Fruit fly (Drosophila melanogaster) whole organism, embryonic: ENCODE measurements around the gene CG43814.

ENCODE experiments used
- B-H2 ChIP-seq: fragments of 200-800 bp; sonication (Bioruptor generic); optimal IDR thresholded peaks from 2 replicates; lab custom pipeline; 2018; ENCODE audit warnings: missing biosample characterization, mild to moderate bottlenecking, missing genetic modification characterization
- CG1024 ChIP-seq: fragments of 200-800 bp; sonication (Bioruptor generic); IDR thresholded peaks from 2 replicates; pipeline ENCODE4 v1.3.6; 2022; ENCODE audit warnings: missing biosample characterization, missing genetic modification characterization
- CG11695 ChIP-seq: fragments of 200-800 bp; sonication (Bioruptor generic); IDR thresholded peaks from 3 replicates; pipeline ENCODE4 v1.3.6; 2022; ENCODE audit warnings: missing biosample characterization, missing genetic modification characterization
- CG12071 ChIP-seq: fragments of 200-800 bp; sonication (Bioruptor generic); optimal IDR thresholded peaks from 3 replicates; lab custom pipeline; 2018; ENCODE audit warnings: missing biosample characterization, mild to moderate bottlenecking, missing genetic modification characterization
- CG12155 ChIP-seq: fragments of 200-800 bp; sonication (Bioruptor generic); optimal IDR thresholded peaks from 3 replicates; lab custom pipeline; 2016; ENCODE audit warnings: missing biosample characterization, missing genetic modification characterization
- CG1233 ChIP-seq: fragments of 200-800 bp; sonication (Bioruptor generic); optimal IDR thresholded peaks from 4 replicates; lab custom pipeline; 2018; ENCODE audit warnings: missing biosample characterization, mild to moderate bottlenecking, missing genetic modification characterization
- CG12769 ChIP-seq: fragments of 200-800 bp; sonication (Bioruptor generic); optimal IDR thresholded peaks from 2 replicates; lab custom pipeline; 2019; ENCODE audit warnings: missing biosample characterization, mild to moderate bottlenecking, missing genetic modification characterization, moderate library complexity
- CG14860 ChIP-seq: fragments of 200-800 bp; sonication (Bioruptor generic); IDR thresholded peaks from 3 replicates; pipeline ENCODE4 v1.3.6; 2022; ENCODE audit warnings: missing biosample characterization, missing genetic modification characterization; ENCODE audit not compliant: partially characterized antibody
- CG16813 ChIP-seq: fragments of 200-800 bp; sonication (Bioruptor generic); IDR thresholded peaks from 3 replicates; pipeline ENCODE4 v1.3.6; 2022; ENCODE audit warnings: missing biosample characterization, missing genetic modification characterization; ENCODE audit not compliant: partially characterized antibody
- CG17568 ChIP-seq: fragments of 200-800 bp; sonication (Bioruptor generic); optimal IDR thresholded peaks from 2 replicates; lab custom pipeline; 2018; ENCODE audit warnings: missing biosample characterization, mild to moderate bottlenecking, missing genetic modification characterization, moderate library complexity
- CG2116 ChIP-seq: fragments of 200-800 bp; sonication (Bioruptor generic); optimal IDR thresholded peaks from 3 replicates; lab custom pipeline; 2018; ENCODE audit warnings: missing biosample characterization, mild to moderate bottlenecking, missing genetic modification characterization
- CG2120 ChIP-seq: fragments of 200-800 bp; sonication (Bioruptor generic); optimal IDR thresholded peaks from 3 replicates; lab custom pipeline; 2016; ENCODE audit warnings: missing biosample characterization, missing genetic modification characterization
- CG30431 ChIP-seq: fragments of 200-800 bp; sonication (Bioruptor generic); optimal IDR thresholded peaks from 2 replicates; lab custom pipeline; 2017; ENCODE audit warnings: missing biosample characterization, missing genetic modification characterization
- CG32532 ChIP-seq: fragments of 200-800 bp; sonication (Bioruptor generic); IDR thresholded peaks from 2 replicates; pipeline ENCODE4 v1.3.6; 2022; ENCODE audit warnings: missing biosample characterization, missing genetic modification characterization
- CG43689 ChIP-seq: fragments of 200-800 bp; sonication (Bioruptor generic); IDR thresholded peaks from 2 replicates; pipeline ENCODE4 v1.3.6; 2022; ENCODE audit warnings: missing biosample characterization, missing genetic modification characterization
- CG4730 ChIP-seq: fragments of 200-800 bp; sonication (Bioruptor generic); IDR thresholded peaks from 2 replicates; pipeline ENCODE4 v1.3.6; 2022; ENCODE audit warnings: missing biosample characterization, missing genetic modification characterization
- CG6175 ChIP-seq: fragments of 200-800 bp; sonication (Bioruptor generic); IDR thresholded peaks from 3 replicates; pipeline ENCODE4 v1.3.6; 2022; ENCODE audit warnings: missing biosample characterization, missing genetic modification characterization
- CG6791 ChIP-seq: fragments of 200-800 bp; sonication (Bioruptor generic); IDR thresholded peaks from 3 replicates; pipeline ENCODE4 v1.3.6; 2022; ENCODE audit warnings: missing biosample characterization, missing genetic modification characterization; ENCODE audit not compliant: partially characterized antibody
- CG7839 ChIP-seq: fragments of 200-800 bp; sonication (Bioruptor generic); optimal IDR thresholded peaks from 3 replicates; lab custom pipeline; 2018; ENCODE audit warnings: missing biosample characterization, mild to moderate bottlenecking, missing genetic modification characterization, moderate library complexity
- CG7963 ChIP-seq: fragments of 200-800 bp; sonication (Bioruptor generic); IDR thresholded peaks from 3 replicates; pipeline ENCODE4 v1.3.6; 2022; ENCODE audit warnings: missing biosample characterization, missing genetic modification characterization; ENCODE audit not compliant: partially characterized antibody
- CG9932 ChIP-seq: fragments of 200-800 bp; sonication (Bioruptor generic); IDR thresholded peaks from 2 replicates; pipeline ENCODE4 v1.3.6; 2022; ENCODE audit warnings: missing biosample characterization, missing genetic modification characterization
- Chrac-16 ChIP-seq: fragments of 200-800 bp; sonication (Bioruptor generic); optimal IDR thresholded peaks from 3 replicates; lab custom pipeline; 2016; ENCODE audit warnings: missing biosample characterization, missing genetic modification characterization
- CoRest ChIP-seq: fragments of 200-800 bp; sonication (Bioruptor generic); optimal IDR thresholded peaks from 3 replicates; lab custom pipeline; 2018; ENCODE audit warnings: missing biosample characterization, mild to moderate bottlenecking, missing genetic modification characterization, moderate library complexity
- ERR ChIP-seq: fragments of 200-800 bp; sonication (Bioruptor generic); optimal IDR thresholded peaks from 2 replicates; lab custom pipeline; 2016; ENCODE audit warnings: missing biosample characterization, missing genetic modification characterization
- HLH3B ChIP-seq: fragments of 200-800 bp; sonication (Bioruptor generic); IDR thresholded peaks from 2 replicates; pipeline ENCODE4 v1.3.6; 2022; ENCODE audit warnings: missing biosample characterization, missing genetic modification characterization
- HLH4C ChIP-seq: fragments of 200-800 bp; sonication (Bioruptor generic); IDR thresholded peaks from 3 replicates; pipeline ENCODE4 v1.3.6; 2022; ENCODE audit warnings: missing biosample characterization, missing genetic modification characterization; ENCODE audit not compliant: partially characterized antibody
- Kr ChIP-seq: fragments of 200-800 bp; sonication (Bioruptor generic); optimal IDR thresholded peaks from 2 replicates; lab custom pipeline; 2017; ENCODE audit warnings: missing biosample characterization, mild to moderate bottlenecking, missing genetic modification characterization
- Ravus ChIP-seq: fragments of 200-800 bp; sonication (Bioruptor generic); IDR thresholded peaks from 2 replicates; pipeline ENCODE4 v1.3.6; 2022; ENCODE audit warnings: missing biosample characterization, missing genetic modification characterization
- Scr ChIP-seq: fragments of 200-800 bp; sonication (Bioruptor generic); IDR thresholded peaks from 2 replicates; pipeline ENCODE4 v1.3.6; 2022; ENCODE audit warnings: missing biosample characterization, missing genetic modification characterization; ENCODE audit not compliant: partially characterized antibody
- Sox100B ChIP-seq: fragments of 200-800 bp; sonication (Bioruptor generic); optimal IDR thresholded peaks from 3 replicates; lab custom pipeline; 2018; ENCODE audit warnings: missing biosample characterization, mild to moderate bottlenecking, missing genetic modification characterization
- Taf1 ChIP-seq: fragments of 200-800 bp; sonication (Bioruptor generic); IDR thresholded peaks from 2 replicates; pipeline ENCODE4 v1.3.6; 2022; ENCODE audit warnings: missing biosample characterization, missing genetic modification characterization
- Vsx1 ChIP-seq: fragments of 200-800 bp; sonication (Bioruptor generic); optimal IDR thresholded peaks from 2 replicates; lab custom pipeline; 2017; ENCODE audit warnings: missing biosample characterization, mild to moderate bottlenecking, missing genetic modification characterization, missing genetic modification reagents
- ap ChIP-seq: fragments of 200-800 bp; sonication (Bioruptor generic); IDR thresholded peaks from 2 replicates; pipeline ENCODE4 v1.3.6; 2022; ENCODE audit warnings: missing biosample characterization, missing genetic modification characterization
- bcd ChIP-seq: fragments of 200-800 bp; sonication (Bioruptor generic); optimal IDR thresholded peaks from 2 replicates; lab custom pipeline; 2017; ENCODE audit warnings: missing biosample characterization, mild to moderate bottlenecking, missing genetic modification characterization
- chinmo ChIP-seq: fragments of 200-800 bp; sonication (Bioruptor generic); IDR thresholded peaks from 4 replicates; pipeline ENCODE4 v1.3.6; 2022; ENCODE audit warnings: missing biosample characterization, missing genetic modification characterization; ENCODE audit not compliant: partially characterized antibody
- croc ChIP-seq: fragments of 200-800 bp; sonication (Bioruptor generic); conservative IDR thresholded peaks from 3 replicates; pipeline ENCODE4 v1.3.6; 2022; ENCODE audit warnings: missing biosample characterization, missing genetic modification characterization
- crol ChIP-seq: fragments of 200-800 bp; sonication (Bioruptor generic); IDR thresholded peaks from 2 replicates; pipeline ENCODE4 v1.3.6; 2022; ENCODE audit warnings: missing biosample characterization, missing genetic modification characterization
- ems ChIP-seq: fragments of 200-800 bp; sonication (Bioruptor generic); optimal IDR thresholded peaks from 3 replicates; lab custom pipeline; 2016; ENCODE audit warnings: missing biosample characterization, missing genetic modification characterization
- en ChIP-seq: fragments of 200-800 bp; sonication (Bioruptor generic); optimal IDR thresholded peaks from 2 replicates; lab custom pipeline; 2016; ENCODE audit warnings: missing biosample characterization, missing genetic modification characterization
- hth ChIP-seq: fragments of >200 bp; optimal IDR thresholded peaks from 2 replicates; lab custom pipeline; 2017; ENCODE audit warnings: inconsistent platforms
- klu ChIP-seq: fragments of 200-800 bp; sonication (Bioruptor generic); IDR thresholded peaks from 2 replicates; pipeline ENCODE4 v1.3.6; 2022; ENCODE audit warnings: missing biosample characterization, missing genetic modification characterization
- mam ChIP-seq: fragments of 200-800 bp; sonication (Bioruptor generic); optimal IDR thresholded peaks from 3 replicates; lab custom pipeline; 2016; ENCODE audit warnings: missing biosample characterization, missing genetic modification characterization
- p53 ChIP-seq: fragments of 200-800 bp; sonication (Bioruptor generic); optimal IDR thresholded peaks from 2 replicates; lab custom pipeline; 2016; ENCODE audit warnings: missing biosample characterization, missing genetic modification characterization
- row ChIP-seq: fragments of 200-800 bp; sonication (Bioruptor generic); IDR thresholded peaks from 3 replicates; pipeline ENCODE4 v1.3.6; 2022; ENCODE audit warnings: missing biosample characterization, missing genetic modification characterization
- sc ChIP-seq, 3 experiments: fragments of >200 bp in 2 of 3; fragments of 200-800 bp in 1 of 3; sonication (Bioruptor generic) in 1 of 3; optimal IDR thresholded peaks; 2 replicates in 2 of 3; 3 replicates in 1 of 3; lab custom pipeline; 2017; ENCODE audit warnings: mild to moderate bottlenecking in 1 of 3, missing biosample characterization in 1 of 3, missing genetic modification characterization in 1 of 3, missing genetic modification reagents in 1 of 3
- sug ChIP-seq: fragments of 200-800 bp; optimal IDR thresholded peaks from 2 replicates; lab custom pipeline; 2019; ENCODE audit warnings: missing biosample characterization, mild to moderate bottlenecking, missing genetic modification characterization, moderate library complexity
- toy ChIP-seq: fragments of 200-800 bp; sonication (Bioruptor generic); IDR thresholded peaks from 2 replicates; pipeline ENCODE4 v1.3.6; 2022; ENCODE audit warnings: missing biosample characterization, missing genetic modification characterization
- vvl ChIP-seq: fragments of 200-800 bp; sonication (Bioruptor generic); IDR thresholded peaks from 2 replicates; pipeline ENCODE4 v1.3.6; 2022; ENCODE audit warnings: missing biosample characterization, missing genetic modification characterization
- wek ChIP-seq: fragments of 200-800 bp; sonication (Bioruptor generic); optimal IDR thresholded peaks from 3 replicates; lab custom pipeline; 2018; ENCODE audit warnings: missing biosample characterization, mild to moderate bottlenecking, missing genetic modification characterization, moderate library complexity

CG43814 gene

DNA sequence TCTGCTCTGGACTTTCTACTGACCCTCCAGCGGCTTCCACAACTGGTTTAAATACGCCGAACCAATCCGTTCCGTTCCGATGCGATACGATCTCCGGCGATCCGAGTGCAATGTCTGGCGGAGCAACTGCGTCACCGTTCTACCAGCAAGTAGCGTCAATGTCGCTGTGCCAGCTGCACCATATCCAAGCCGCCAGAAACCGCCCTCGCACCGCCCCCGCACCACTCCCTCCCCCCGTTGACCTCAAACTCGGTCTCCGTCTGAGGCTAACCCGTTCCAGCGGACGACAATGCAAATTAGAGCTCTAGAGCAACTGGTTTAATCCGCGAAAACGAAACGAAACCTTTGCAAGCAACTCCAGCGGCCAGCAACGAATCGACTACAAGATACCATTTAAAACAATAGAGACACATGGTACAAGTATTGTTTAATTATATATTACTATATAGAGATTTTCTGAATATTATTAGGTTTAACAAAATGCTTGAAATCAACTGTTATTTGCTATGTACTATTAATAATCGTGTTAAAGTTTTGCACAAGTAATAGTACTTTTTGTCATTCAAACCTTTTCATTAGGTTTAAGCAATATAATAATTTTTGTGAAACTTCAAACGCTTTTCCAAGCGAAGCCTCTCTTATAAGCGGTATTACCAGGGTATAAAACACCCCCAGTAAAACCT is 6.0 kb upstream of the CG43814 start, which contains the start of the genes CG10570 and CG42502 (continued):
- TF ChIP-seq vvl (peak; percentile 55), ems (no peak), CG30431 (no peak), ERR (no peak), CG6175 (GFP tag; lab: Robert Waterston, UW) (no peak), CG1024 (GFP tag; lab: Robert Waterston, UW) (no peak), hth (no peak), CG2116 (GFP tag; lab: Kevin White, UChicago) (no peak), Taf1 (GFP tag; lab: Robert Waterston, UW) (no peak), CG16813 (GFP tag; lab: Robert Waterston, UW) (0 out of 3 replicates have a peak, but pooled peaks have one; percentile 16), Chrac-16 (GFP tag; lab: Kevin White, UChicago) (no peak), CG2120 (GFP tag; lab: Kevin White, UChicago) (no peak), CG14860 (0 out of 3 replicates have a peak, but pooled peaks have one; percentile 40), Kr (no peak), CG7839 (tag; lab: Kevin White, UChicago) (peak; percentile 5), CG4730 (GFP tag; lab: Robert Waterston, UW) (no peak; the same call in 1 of the 2 replicates), sc (optimal IDR thresholded peaks at IDR 0.05; lab: Kevin White, UChicago) (no peak), sc (GFP tag; optimal IDR thresholded peaks at IDR 0.05; lab: Kevin White, UChicago) (no peak), ap (no peak), row (peak; percentile 61), bcd (GFP tag; lab: Kevin White, UChicago) (no peak), CoRest (tag; lab: Kevin White, UChicago) (peak; percentile 7), Sox100B (GFP tag; lab: Kevin White, UChicago) (no peak), CG1233 (GFP tag; lab: Kevin White, UChicago) (no peak), HLH4C (GFP tag; lab: Robert Waterston, UW) (peak; percentile 43; the same call in 2 of the 3 replicates), CG12071 (GFP tag; lab: Kevin White, UChicago) (no peak), toy (GFP tag; lab: Robert Waterston, UW) (no peak), klu (peak; percentile 32; the same call in 1 of the 2 replicates), CG32532 (GFP tag; lab: Robert Waterston, UW) (no peak), CG12769 (tag; lab: Kevin White, UChicago) (peak; percentile 20), wek (GFP tag; lab: Kevin White, UChicago) (no peak), croc (GFP tag; lab: Robert Waterston, UW) (no peak), CG9932 (GFP tag; lab: Robert Waterston, UW) (no peak), CG11695 (GFP tag; lab: Robert Waterston, UW) (no peak), CG17568 (GFP tag; lab: Kevin White, UChicago) (no peak), chinmo (GFP tag; lab: Robert Waterston, UW) (peak; percentile 70; the same call in 1 of the 4 replicates), CG6791 (GFP tag; lab: Robert Waterston, UW) (no peak), mam (GFP tag; lab: Kevin White, UChicago) (no peak), sug (no peak), crol (GFP tag; lab: Robert Waterston, UW) (peak; percentile 50; the same call in 1 of the 2 replicates), en (GFP tag; lab: Kevin White, UChicago) (no peak), HLH3B (GFP tag; lab: Robert Waterston, UW) (no peak), p53 (GFP tag; lab: Kevin White, UChicago) (no peak), Ravus (GFP tag; lab: Robert Waterston, UW) (no peak), CG43689 (GFP tag; lab: Robert Waterston, UW) (no peak), CG7963 (GFP tag; lab: Robert Waterston, UW) (no peak), Vsx1 (GFP tag; lab: Kevin White, UChicago) (no peak), Scr (GFP tag; lab: Robert Waterston, UW) (no peak; the same call in 1 of the 2 replicates), CG12155 (GFP tag; lab: Kevin White, UChicago) (no peak), B-H2 (GFP tag; lab: Kevin White, UChicago) (no peak)
